Worm (Caenorhabditis elegans) whole organism, early embryonic: ENCODE measurements around the gene Y110A2AL.3.

Experiments used
- aly-1 ChIP-seq: sonication (generic microtip); optimal IDR thresholded peaks from 2 replicates; lab custom pipeline; 2016; ENCODE audit warnings: missing genetic modification characterization, missing compliant biosample characterization
- ama-1 ChIP-seq: fragments of 150-350 bp; optimal IDR thresholded peaks from 2 replicates; lab custom pipeline; 2014
- flt-1 ChIP-seq: fragments of 200-800 bp; sonication (Bioruptor generic); IDR thresholded peaks from 2 replicates; pipeline ENCODE4 v1.3.6; 2022; ENCODE audit warnings: missing genetic modification characterization, missing compliant biosample characterization
- sea-1 ChIP-seq: fragments of 200-800 bp; sonication (Bioruptor generic); conservative IDR thresholded peaks from 2 replicates; pipeline ENCODE4 v1.3.6; 2022; ENCODE audit warnings: missing genetic modification characterization, missing compliant biosample characterization
- tbx-11 ChIP-seq: fragments of 200-800 bp; sonication (Bioruptor generic); IDR thresholded peaks from 2 replicates; pipeline ENCODE4 v1.3.6; 2022; ENCODE audit warnings: missing genetic modification characterization, missing compliant biosample characterization

- TF ChIP-seq sea-1 (GFP tag; lab: Robert Waterston, UW) = no peak
- TF ChIP-seq flt-1 (GFP tag; lab: Robert Waterston, UW) = no peak
- no peak for TF ChIP-seq ama-1 (lab: Kevin White, UChicago)
- TF ChIP-seq aly-1 (tag; lab: Kevin White, UChicago) = no peak
- TF ChIP-seq tbx-11 = no peak
These were observed 4.9 kb downstream of the Y110A2AL.3 start, which contains the start of gene Y110A2AL.10 for ce11 chrII:2871816-2872215.
